Worm (Caenorhabditis elegans) whole organism, L1 larva: Measurements from ENCODE around the gene Y46G5A.22.

Source experiments
- ceh-63 ChIP-seq: fragments of 200-800 bp; sonication (Bioruptor generic); optimal IDR thresholded peaks from 2 replicates; lab custom pipeline; 2018; ENCODE audit warnings: mild to moderate bottlenecking, missing genetic modification characterization, missing compliant biosample characterization
- ceh-90 ChIP-seq: sonication (generic microtip); optimal IDR thresholded peaks from 2 replicates; lab custom pipeline; 2016; ENCODE audit warnings: missing genetic modification characterization, missing compliant biosample characterization
- fos-1 ChIP-seq: fragments of 150-350 bp; optimal IDR thresholded peaks from 2 replicates; lab custom pipeline; 2014; ENCODE audit warnings: missing biosample characterization, missing genetic modification characterization
- jun-1 ChIP-seq: fragments of 150-350 bp; optimal IDR thresholded peaks from 2 replicates; lab custom pipeline; 2014; ENCODE audit warnings: missing biosample characterization, missing genetic modification reagents, missing genetic modification characterization
- lin-15B ChIP-seq: fragments of 150-350 bp; sonication (generic microtip); optimal IDR thresholded peaks from 3 replicates; lab custom pipeline; 2014; ENCODE audit warnings: missing biosample characterization, missing genetic modification characterization
- mep-1 ChIP-seq: fragments of 150-350 bp; optimal IDR thresholded peaks from 2 replicates; lab custom pipeline; 2014; ENCODE audit warnings: missing biosample characterization, missing genetic modification characterization
- nhr-12 ChIP-seq: sonication (generic microtip); optimal IDR thresholded peaks from 2 replicates; lab custom pipeline; 2017; ENCODE audit warnings: missing biosample characterization, missing genetic modification characterization
- nhr-237 ChIP-seq: fragments of 150-350 bp; optimal IDR thresholded peaks from 2 replicates; lab custom pipeline; 2014; ENCODE audit warnings: missing biosample characterization, missing genetic modification characterization
- nhr-77 ChIP-seq: fragments of 150-350 bp; optimal IDR thresholded peaks from 2 replicates; lab custom pipeline; 2014; ENCODE audit warnings: missing biosample characterization, missing genetic modification characterization
- rnt-1 ChIP-seq: sonication (generic microtip); optimal IDR thresholded peaks from 2 replicates; lab custom pipeline; 2016; ENCODE audit warnings: mild to moderate bottlenecking, missing genetic modification characterization, moderate library complexity, missing compliant biosample characterization
- ztf-11 ChIP-seq, 2 experiments: sonication (generic microtip); optimal IDR thresholded peaks; 2 replicates each; lab custom pipeline; 2016 to 2017; ENCODE audit warnings: missing genetic modification characterization in 2 of 2, missing biosample characterization in 1 of 2, missing compliant biosample characterization in 1 of 2

DNA sequence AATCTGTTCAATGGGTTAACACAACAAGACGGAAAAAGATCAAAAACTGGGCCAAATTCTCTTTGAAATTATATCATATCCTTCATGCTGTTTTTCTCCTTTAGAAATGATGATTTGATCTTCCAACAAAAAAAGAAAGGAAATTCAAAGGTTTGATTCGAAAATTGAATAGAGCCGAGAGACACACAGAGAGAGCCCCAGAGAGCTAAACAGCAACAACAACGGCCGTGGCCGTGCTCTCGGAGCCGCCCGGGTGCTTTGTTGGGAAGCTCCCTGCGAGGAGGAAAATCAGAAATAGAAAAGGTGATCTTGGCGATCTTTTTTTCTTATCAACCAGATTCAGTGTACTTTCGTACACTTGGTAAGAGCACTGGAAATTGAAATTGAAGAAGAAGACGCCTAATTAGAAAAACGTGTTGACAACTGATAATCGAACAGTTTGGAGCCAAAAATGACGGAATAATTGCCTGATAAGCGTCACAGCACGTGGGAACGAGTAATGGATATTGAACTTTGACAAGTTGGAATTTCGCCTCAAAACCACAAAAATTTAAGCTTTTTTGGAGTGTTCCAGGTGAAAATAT is 21.1 kb downstream of the Y46G5A.22 start:
- TF ChIP-seq mep-1 (tag; lab: Kevin White, UChicago) (no peak), ceh-63 (no peak), lin-15B (tag; lab: Kevin White, UChicago) (no peak), rnt-1 (peak; percentile 20), jun-1 (tag; lab: Kevin White, UChicago) (no peak), nhr-12 (tag; lab: Kevin White, UChicago) (no peak), ztf-11 (tag; optimal IDR thresholded peaks at IDR 0.05; lab: Kevin White, UChicago) (no peak), nhr-77 (tag; lab: Kevin White, UChicago) (no peak), fos-1 (no peak), ceh-90 (tag; lab: Kevin White, UChicago) (no peak), nhr-237 (tag; lab: Kevin White, UChicago) (no peak)
